Worm (Caenorhabditis elegans): Measurements from ENCODE around the gene phf-32.
A peak's percentile ranks its signal among the peaks of the same experiment; 100 is the strongest.

Gene phf-32

ce11 chrX:12308045-12308499, 1.4 kb downstream of the phf-32 start, which contains the start of gene F17A2.16:
Gene F17A2.16, plus strand, starts transcription at chrX:12308449.
- TF ChIP-seq attf-6 (GFP tag; IDR thresholded peaks at IDR 0.05), result peak; percentile 86

DNA sequence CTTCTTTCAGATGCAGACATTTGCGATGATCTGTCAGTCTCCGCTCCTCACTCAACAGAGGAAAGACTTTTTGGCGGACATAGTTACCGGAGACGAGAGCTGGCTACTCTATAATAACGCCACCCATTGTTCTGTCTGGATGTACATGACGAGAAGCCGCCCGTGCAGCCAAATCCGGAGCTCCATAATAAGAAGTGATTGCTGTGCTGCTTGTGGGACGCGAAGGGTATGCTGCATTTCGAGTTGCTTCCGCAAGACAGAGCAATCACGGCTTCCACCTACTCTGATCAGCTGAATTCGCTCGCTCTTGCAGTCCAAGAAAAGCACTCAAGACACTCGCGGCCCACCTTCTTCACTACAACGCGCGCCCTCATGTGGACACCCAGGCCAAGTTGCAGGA, 7.1 kb downstream of the phf-32 start:
- TF ChIP-seq bed-2 (GFP tag; IDR thresholded peaks at IDR 0.05), result peak; percentile 59; the same call in 1 of the 2 replicates
- peak; percentile 52; the same call in 1 of the 2 replicates for TF ChIP-seq K11D2.4 (GFP tag; IDR thresholded peaks at IDR 0.05)
- no peak for TF ChIP-seq lin-54 (GFP tag; optimal IDR thresholded peaks at IDR 0.05)
- peak; percentile 57; the same call in 1 of the 2 replicates for TF ChIP-seq lir-1 (GFP tag; conservative IDR thresholded peaks at IDR 0.05)

ce11 chrX:12314395-12314794, 7.7 kb downstream of the phf-32 start:
- TF ChIP-seq snpc-1.1 (tag; optimal IDR thresholded peaks at IDR 0.05; ENCODE audit: insufficient read depth) (no peak), ama-1 (optimal IDR thresholded peaks at IDR 0.05) (no peak), ama-1 (GFP tag; optimal IDR thresholded peaks at IDR 0.05) (no peak), fkh-3 (tag; optimal IDR thresholded peaks at IDR 0.05) (no peak), Y95B8A.8 (GFP tag; IDR thresholded peaks at IDR 0.05) (no peak), mxl-1 (tag; optimal IDR thresholded peaks at IDR 0.05) (no peak), D2030.7 (GFP tag; IDR thresholded peaks at IDR 0.05) (no peak), madf-8 (GFP tag; conservative IDR thresholded peaks at IDR 0.05) (no peak), aptf-3 (GFP tag; IDR thresholded peaks at IDR 0.05) (no peak), ceh-100 (GFP tag; IDR thresholded peaks at IDR 0.05) (no peak), F52B5.7 (tag; optimal IDR thresholded peaks at IDR 0.05) (no peak), ets-4 (GFP tag; optimal IDR thresholded peaks at IDR 0.05) (no peak), ZK185.1 (tag; optimal IDR thresholded peaks at IDR 0.05; ENCODE audit: poor library complexity, severe bottlenecking) (no peak)

DNA sequence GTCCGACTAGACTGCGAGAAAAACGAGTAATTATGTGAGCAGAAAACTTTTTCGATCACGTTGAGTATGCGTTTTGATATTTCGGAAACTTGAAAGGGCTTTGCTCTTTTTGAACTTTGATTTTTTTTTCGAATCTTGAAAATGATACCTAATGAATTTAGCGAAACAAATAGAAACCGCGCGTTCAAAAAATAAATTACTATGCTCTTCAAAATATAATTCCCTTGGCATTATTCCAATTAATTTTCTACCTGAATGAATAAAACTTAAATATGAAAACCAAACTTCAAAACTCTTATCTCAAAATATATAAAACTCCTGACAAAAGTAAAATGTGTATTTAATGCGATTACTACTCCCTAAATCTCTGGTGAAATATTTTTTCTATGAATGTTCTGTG, 8.6 kb downstream of the phf-32 start, which contains the start of gene xtr-2:
xtr-2 (plus strand) TSS at position 301 of the 400 bp plus-strand sequence.
- TF ChIP-seq madf-10 (tag; optimal IDR thresholded peaks at IDR 0.05) (no peak), ztf-25 (GFP tag; IDR thresholded peaks at IDR 0.05) (no peak), tbp1 (GFP tag; optimal IDR thresholded peaks at IDR 0.05) (no peak), F23B12.7 (tag; optimal IDR thresholded peaks at IDR 0.05; ENCODE audit: insufficient read depth) (no peak), rpc-1 (optimal IDR thresholded peaks at IDR 0.05) (no peak), rpc-1 (tag; optimal IDR thresholded peaks at IDR 0.05) (no peak), Y95B8A.8 (GFP tag; IDR thresholded peaks at IDR 0.05) (no peak)

DNA sequence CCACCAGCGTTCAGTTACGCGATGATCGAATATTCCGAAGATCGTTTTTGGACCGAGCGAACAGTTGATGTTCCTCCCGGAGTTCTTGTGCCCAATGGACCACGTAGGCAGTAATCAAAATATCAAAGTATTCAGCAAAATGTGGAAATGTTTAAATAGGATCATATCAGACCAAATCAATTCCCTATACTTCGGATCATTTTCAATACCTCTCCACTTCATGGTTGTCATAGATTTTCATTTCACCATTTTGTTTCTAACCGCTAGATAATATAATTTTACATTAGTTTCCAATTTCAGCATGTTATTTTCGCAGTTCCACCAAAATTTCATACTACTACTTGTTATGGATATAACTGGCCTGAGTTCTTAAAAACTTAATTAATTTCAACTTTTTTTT, 10.9 kb downstream of the phf-32 start:
- TF ChIP-seq nfyb-1 (GFP tag; IDR thresholded peaks at IDR 0.05), result no peak
- no peak for TF ChIP-seq somi-1 (GFP tag; optimal IDR thresholded peaks at IDR 0.05)
- TF ChIP-seq nfya-1 (tag; optimal IDR thresholded peaks at IDR 0.05; ENCODE audit: borderline replicate concordance, insufficient read depth), result no peak
- no peak for TF ChIP-seq tbp1 (GFP tag; optimal IDR thresholded peaks at IDR 0.05)
- TF ChIP-seq sdz-38 (tag; optimal IDR thresholded peaks at IDR 0.05), result no peak
- no peak for TF ChIP-seq akir-1 (GFP tag; optimal IDR thresholded peaks at IDR 0.05)
- TF ChIP-seq attf-3 (GFP tag; conservative IDR thresholded peaks at IDR 0.05), result no peak
- TF ChIP-seq Y67H2A.10 (GFP tag; conservative IDR thresholded peaks at IDR 0.05), result no peak
- TF ChIP-seq him-1 (tag; optimal IDR thresholded peaks at IDR 0.05), result no peak
- TF ChIP-seq sptf-2 (GFP tag; optimal IDR thresholded peaks at IDR 0.05), result no peak
- no peak for TF ChIP-seq lin-54 (GFP tag; optimal IDR thresholded peaks at IDR 0.05)
- TF ChIP-seq dox-1 (GFP tag; IDR thresholded peaks at IDR 0.05), result no peak
- TF ChIP-seq lsl-1 (GFP tag; optimal IDR thresholded peaks at IDR 0.05), result no peak
- TF ChIP-seq nhr-90 (tag; optimal IDR thresholded peaks at IDR 0.05), result no peak
- no peak for TF ChIP-seq efl-1 (GFP tag; optimal IDR thresholded peaks at IDR 0.05)
- no peak for TF ChIP-seq mxl-1 (tag; optimal IDR thresholded peaks at IDR 0.05)
